Worm (Caenorhabditis elegans) whole organism, young adult: ENCODE results near the gene mcm-10.
A peak's percentile ranks its signal among the peaks of the same experiment; 100 is the strongest.

Experiments used
- B0261.1 ChIP-seq: sonication (generic microtip); optimal IDR thresholded peaks from 2 replicates; lab custom pipeline; 2016; ENCODE audit warnings: mild to moderate bottlenecking, missing genetic modification characterization, moderate library complexity, missing compliant biosample characterization
- C06A6.2 ChIP-seq: fragments of 200-800 bp; sonication (Bioruptor generic); conservative IDR thresholded peaks from 2 replicates; pipeline ENCODE4 v1.3.6; 2022; ENCODE audit warnings: missing genetic modification characterization, missing compliant biosample characterization
- C17E4.6 ChIP-seq: fragments of 200-800 bp; sonication (Bioruptor generic); IDR thresholded peaks from 2 replicates; pipeline ENCODE4 v1.3.6; 2022; ENCODE audit warnings: missing genetic modification reagents, missing genetic modification characterization, missing compliant biosample characterization
- D2030.7 ChIP-seq: fragments of 200-800 bp; sonication (Bioruptor generic); IDR thresholded peaks from 2 replicates; pipeline ENCODE4 v1.3.6; 2022; ENCODE audit warnings: missing genetic modification reagents, missing genetic modification characterization, missing compliant biosample characterization
- F33H1.4 ChIP-seq: fragments of 200-800 bp; sonication (Bioruptor generic); IDR thresholded peaks from 2 replicates; pipeline ENCODE4 v1.3.6; 2022; ENCODE audit warnings: missing genetic modification reagents, missing genetic modification characterization, missing compliant biosample characterization
- F49E8.2 ChIP-seq: sonication (generic microtip); optimal IDR thresholded peaks from 3 replicates; lab custom pipeline; 2017; ENCODE audit warnings: missing genetic modification characterization, mild to moderate bottlenecking, missing compliant biosample characterization, antibody characterized with exemption, moderate library complexity; ENCODE audit not compliant: insufficient read depth
- F57A8.1 ChIP-seq: fragments of 200-800 bp; sonication (Bioruptor generic); optimal IDR thresholded peaks from 2 replicates; lab custom pipeline; 2018; ENCODE audit warnings: mild to moderate bottlenecking, missing genetic modification characterization, moderate library complexity, missing compliant biosample characterization
- F57C9.4 ChIP-seq: sonication (generic microtip); optimal IDR thresholded peaks from 2 replicates; lab custom pipeline; 2017; ENCODE audit warnings: mild to moderate bottlenecking, missing genetic modification characterization, missing compliant biosample characterization
- bed-2 ChIP-seq: fragments of 200-800 bp; sonication (Bioruptor generic); IDR thresholded peaks from 2 replicates; pipeline ENCODE4 v1.3.6; 2022; ENCODE audit warnings: missing genetic modification reagents, missing genetic modification characterization, missing compliant biosample characterization
- ceh-27 ChIP-seq: fragments of 200-800 bp; sonication (Bioruptor generic); optimal IDR thresholded peaks from 2 replicates; lab custom pipeline; 2018; ENCODE audit warnings: mild to moderate bottlenecking, missing genetic modification characterization, moderate library complexity, missing compliant biosample characterization
- ceh-79 ChIP-seq: sonication (generic microtip); optimal IDR thresholded peaks from 2 replicates; lab custom pipeline; 2017; ENCODE audit warnings: mild to moderate bottlenecking, missing genetic modification characterization, missing compliant biosample characterization
- hmg-1.2 ChIP-seq: fragments of 200-800 bp; sonication (Bioruptor generic); IDR thresholded peaks from 2 replicates; pipeline ENCODE4 v1.3.6; 2022; ENCODE audit warnings: missing genetic modification reagents, missing genetic modification characterization, missing compliant biosample characterization
- hrde-1 ChIP-seq: sonication (generic microtip); optimal IDR thresholded peaks from 2 replicates; lab custom pipeline; 2016; ENCODE audit warnings: missing genetic modification characterization, mild to moderate bottlenecking, missing compliant biosample characterization, moderate library complexity, missing genotype, missing genetic modification reagents, borderline replicate concordance
- hsf-1 ChIP-seq: fragments of 200-800 bp; sonication (Bioruptor generic); IDR thresholded peaks from 2 replicates; pipeline ENCODE4 v1.3.6; 2022; ENCODE audit warnings: missing genetic modification reagents, missing genetic modification characterization, missing compliant biosample characterization
- lag-1 ChIP-seq: fragments of 200-800 bp; sonication (Bioruptor generic); IDR thresholded peaks from 2 replicates; pipeline ENCODE4 v1.3.6; 2022; ENCODE audit warnings: missing genetic modification reagents, missing genetic modification characterization, missing compliant biosample characterization
- lin-26 ChIP-seq: fragments of 200-800 bp; sonication (Bioruptor generic); IDR thresholded peaks from 2 replicates; pipeline ENCODE4 v1.3.6; 2022; ENCODE audit warnings: missing genetic modification reagents, missing genetic modification characterization, missing compliant biosample characterization
- lsl-1 ChIP-seq: fragments of 200-800 bp; sonication (Bioruptor generic); optimal IDR thresholded peaks from 2 replicates; lab custom pipeline; 2018; ENCODE audit warnings: mild to moderate bottlenecking, missing genetic modification characterization, moderate library complexity, missing compliant biosample characterization
- lsy-27 ChIP-seq: sonication (generic microtip); optimal IDR thresholded peaks from 2 replicates; lab custom pipeline; 2017; ENCODE audit warnings: missing genetic modification characterization, mild to moderate bottlenecking, missing compliant biosample characterization, antibody characterized with exemption, missing genotype, borderline replicate concordance; ENCODE audit not compliant: insufficient read depth
- madf-10 ChIP-seq: sonication (generic microtip); optimal IDR thresholded peaks from 2 replicates; lab custom pipeline; 2016; ENCODE audit warnings: mild to moderate bottlenecking, missing genetic modification characterization, missing compliant biosample characterization
- madf-6 ChIP-seq: fragments of 200-800 bp; sonication (Bioruptor generic); IDR thresholded peaks from 2 replicates; pipeline ENCODE4 v1.3.6; 2022; ENCODE audit warnings: missing genetic modification reagents, missing genetic modification characterization, missing compliant biosample characterization
- mcd-1 ChIP-seq: fragments of 200-800 bp; sonication (Bioruptor generic); IDR thresholded peaks from 2 replicates; pipeline ENCODE4 v1.3.6; 2022; ENCODE audit warnings: missing genetic modification reagents, missing genetic modification characterization, missing compliant biosample characterization
- nfya-2 ChIP-seq: fragments of 200-800 bp; sonication (Bioruptor generic); IDR thresholded peaks from 2 replicates; pipeline ENCODE4 v1.3.6; 2022; ENCODE audit warnings: missing genetic modification reagents, missing genetic modification characterization, missing compliant biosample characterization
- nhr-27 ChIP-seq: fragments of 200-800 bp; sonication (Bioruptor generic); optimal IDR thresholded peaks from 2 replicates; lab custom pipeline; 2018; ENCODE audit warnings: mild to moderate bottlenecking, missing genetic modification characterization, moderate library complexity, missing compliant biosample characterization
- nhr-80 ChIP-seq: sonication (generic microtip); optimal IDR thresholded peaks from 2 replicates; lab custom pipeline; 2016; ENCODE audit warnings: missing genetic modification characterization, missing compliant biosample characterization
- nhr-90 ChIP-seq: sonication (generic microtip); optimal IDR thresholded peaks from 2 replicates; lab custom pipeline; 2016; ENCODE audit warnings: missing genotype, mild to moderate bottlenecking, missing genetic modification characterization, missing compliant biosample characterization
- sea-2 ChIP-seq: fragments of 200-800 bp; sonication (Bioruptor generic); IDR thresholded peaks from 2 replicates; pipeline ENCODE4 v1.3.6; 2022; ENCODE audit warnings: missing genetic modification characterization, missing compliant biosample characterization
- snpc-1.3 ChIP-seq: sonication (generic microtip); optimal IDR thresholded peaks from 2 replicates; lab custom pipeline; 2017; ENCODE audit warnings: missing genetic modification characterization, mild to moderate bottlenecking, missing compliant biosample characterization, antibody characterized with exemption, moderate library complexity, missing genotype, missing genetic modification reagents; ENCODE audit not compliant: insufficient read depth
- snpc-4 ChIP-seq, 5 experiments: fragments of 150-350 bp in 1 of 5; sonication (generic microtip) in 4 of 5; optimal IDR thresholded peaks; 2 replicates each; lab custom pipeline; 2014 to 2018; ENCODE audit warnings: missing genetic modification characterization in 5 of 5, missing biosample characterization in 3 of 5, antibody characterized with exemption in 2 of 5, mild to moderate bottlenecking in 2 of 5, missing compliant biosample characterization in 2 of 5, missing genotype in 2 of 5, moderate library complexity in 2 of 5, missing genetic modification reagents in 1 of 5
- zfh-2 ChIP-seq: fragments of 200-800 bp; sonication (Bioruptor generic); conservative IDR thresholded peaks from 2 replicates; pipeline ENCODE4 v1.3.6; 2022; ENCODE audit warnings: missing genetic modification reagents, missing genetic modification characterization, missing compliant biosample characterization
- ztf-28 ChIP-seq: fragments of 200-800 bp; sonication (Bioruptor generic); IDR thresholded peaks from 2 replicates; pipeline ENCODE4 v1.3.6; 2022; ENCODE audit warnings: missing genetic modification reagents, missing genetic modification characterization, missing compliant biosample characterization

The mcm-10 gene

DNA sequence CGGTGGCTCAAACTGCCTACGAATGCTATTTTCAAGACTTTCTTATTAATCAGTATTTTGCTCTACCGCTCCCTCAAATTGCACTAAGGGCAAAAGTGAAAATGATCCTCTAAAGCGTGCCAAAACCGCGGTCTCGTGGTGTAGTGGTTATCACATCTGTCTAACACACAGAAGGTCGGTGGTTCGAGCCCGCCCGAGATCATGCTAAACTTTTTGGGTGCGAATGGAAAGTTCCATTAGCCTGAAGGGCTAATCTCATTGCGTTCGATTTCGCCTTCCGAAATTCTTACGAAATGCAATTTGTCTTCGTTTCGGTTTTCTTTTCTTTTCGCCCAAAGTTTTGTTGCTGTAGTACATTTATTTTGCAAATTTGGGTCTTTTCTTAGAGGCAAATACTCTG, 36.1 kb downstream of the mcm-10 start (continued):
- TF ChIP-seq lsy-27 (peak; percentile 58), nfya-2 (no peak), F49E8.2 (tag; lab: Kevin White, UChicago) (peak; percentile 30), mcd-1 (GFP tag; lab: Robert Waterston, UW) (0 out of 2 replicates have a peak, but pooled peaks have one; percentile 20), ztf-28 (GFP tag; lab: Robert Waterston, UW) (no peak), ceh-79 (tag; lab: Kevin White, UChicago) (no peak), sea-2 (GFP tag; lab: Robert Waterston, UW) (no peak), nhr-27 (no peak), lsl-1 (GFP tag; lab: Kevin White, UChicago) (peak; percentile 17), F33H1.4 (GFP tag; lab: Robert Waterston, UW) (0 out of 2 replicates have a peak, but pooled peaks have one; percentile 23), hrde-1 (tag; lab: Kevin White, UChicago) (no peak), nhr-90 (tag; lab: Kevin White, UChicago) (peak; percentile 15), lin-26 (GFP tag; lab: Robert Waterston, UW) (peak; percentile 81), madf-10 (tag; lab: Kevin White, UChicago) (peak; percentile 4), snpc-4 (GFP tag; optimal IDR thresholded peaks at IDR 0.05; lab: Kevin White, UChicago) (no peak), snpc-4 (tag; optimal IDR thresholded peaks at IDR 0.05; lab: Kevin White, UChicago) (peak in 2 of 4 experiments; percentile 56 to 61), D2030.7 (GFP tag; lab: Robert Waterston, UW) (peak; percentile 69), madf-6 (GFP tag; lab: Robert Waterston, UW) (0 out of 2 replicates have a peak, but pooled peaks have one; percentile 38), B0261.1 (tag; lab: Kevin White, UChicago) (peak; percentile 63), F57A8.1 (GFP tag; lab: Kevin White, UChicago) (no peak), hmg-1.2 (peak; percentile 41; the same call in 1 of the 2 replicates), hsf-1 (GFP tag; lab: Robert Waterston, UW) (no peak), F57C9.4 (tag; lab: Kevin White, UChicago) (no peak), snpc-1.3 (peak; percentile 19), bed-2 (no peak), C17E4.6 (GFP tag; lab: Robert Waterston, UW) (no peak)

ce11 chrIII:11355758-11356323, 38.5 kb downstream of the mcm-10 start:
- TF ChIP-seq lag-1 (GFP tag; lab: Robert Waterston, UW) (no peak), ztf-28 (GFP tag; lab: Robert Waterston, UW) (no peak), zfh-2 (GFP tag; lab: Robert Waterston, UW) (0 out of 2 replicates have a peak, but pooled peaks have one; percentile 6), nhr-80 (tag; lab: Kevin White, UChicago) (no peak)

- TF ChIP-seq nhr-80 (tag; lab: Kevin White, UChicago) (peak; percentile 27), mcd-1 (GFP tag; lab: Robert Waterston, UW) (no peak), hmg-1.2 (peak; percentile 71; the same call in 1 of the 2 replicates)
Measured at ce11 chrIII:11357418-11357817, 40.0 kb downstream of the mcm-10 start.

ce11 chrIII:11358273-11358672, 40.9 kb downstream of the mcm-10 start:
- TF ChIP-seq ceh-27 (GFP tag; lab: Kevin White, UChicago): no peak
- TF ChIP-seq C06A6.2 (GFP tag; lab: Robert Waterston, UW): no peak
- TF ChIP-seq nfya-2: no peak
